Fruit fly (Drosophila melanogaster) whole organism, embryonic: ENCODE measurements around the gene Hsp22.

ENCODE experiments used
- CG10462 ChIP-seq: fragments of 200-800 bp; sonication (Bioruptor generic); optimal IDR thresholded peaks from 2 replicates; lab custom pipeline; 2016; ENCODE audit warnings: missing biosample characterization, missing genetic modification characterization
- CG10565 ChIP-seq: fragments of 200-800 bp; sonication (Bioruptor generic); optimal IDR thresholded peaks from 3 replicates; lab custom pipeline; 2016; ENCODE audit warnings: missing biosample characterization, mild to moderate bottlenecking, missing genetic modification characterization
- CG10959 ChIP-seq: fragments of 200-800 bp; sonication (Bioruptor generic); IDR thresholded peaks from 2 replicates; pipeline ENCODE4 v1.3.6; 2022; ENCODE audit warnings: missing biosample characterization, missing genetic modification characterization
- CG11247 ChIP-seq: fragments of 200-800 bp; sonication (Bioruptor generic); IDR thresholded peaks from 2 replicates; pipeline ENCODE4 v1.3.6; 2022; ENCODE audit warnings: missing biosample characterization, missing genetic modification characterization
- CG12071 ChIP-seq: fragments of 200-800 bp; sonication (Bioruptor generic); optimal IDR thresholded peaks from 3 replicates; lab custom pipeline; 2018; ENCODE audit warnings: missing biosample characterization, mild to moderate bottlenecking, missing genetic modification characterization
- CG12299 ChIP-seq: fragments of 200-800 bp; sonication (Bioruptor generic); optimal IDR thresholded peaks from 2 replicates; lab custom pipeline; 2018; ENCODE audit warnings: missing biosample characterization, mild to moderate bottlenecking, missing genetic modification characterization
- CG18599 ChIP-seq: fragments of 200-800 bp; sonication (Bioruptor generic); optimal IDR thresholded peaks from 3 replicates; lab custom pipeline; 2017; ENCODE audit warnings: missing biosample characterization, missing genetic modification characterization, mild to moderate bottlenecking, moderate library complexity, missing genetic modification reagents
- CG33213 ChIP-seq: fragments of 200-800 bp; sonication (Bioruptor generic); optimal IDR thresholded peaks from 3 replicates; lab custom pipeline; 2016; ENCODE audit warnings: missing biosample characterization, missing genetic modification characterization
- CG42726 ChIP-seq: fragments of 200-800 bp; sonication (Bioruptor generic); IDR thresholded peaks from 2 replicates; pipeline ENCODE4 v1.3.6; 2022; ENCODE audit warnings: missing biosample characterization, missing genetic modification characterization; ENCODE audit not compliant: partially characterized antibody
- CG4282 ChIP-seq: fragments of 200-800 bp; sonication (Bioruptor generic); optimal IDR thresholded peaks from 2 replicates; lab custom pipeline; 2016; ENCODE audit warnings: missing biosample characterization, missing genetic modification characterization
- CG4707 ChIP-seq: fragments of 200-800 bp; sonication (Bioruptor generic); optimal IDR thresholded peaks from 2 replicates; lab custom pipeline; 2018; ENCODE audit warnings: missing biosample characterization, mild to moderate bottlenecking, missing genetic modification characterization, moderate library complexity
- CG5245 ChIP-seq: fragments of 200-800 bp; sonication (Bioruptor generic); optimal IDR thresholded peaks from 3 replicates; lab custom pipeline; 2016; ENCODE audit warnings: missing biosample characterization, missing genetic modification characterization
- CG7987 ChIP-seq: fragments of 200-800 bp; sonication (Bioruptor generic); optimal IDR thresholded peaks from 2 replicates; lab custom pipeline; 2018; ENCODE audit warnings: missing biosample characterization, mild to moderate bottlenecking, missing genetic modification characterization, moderate library complexity
- CG8290 ChIP-seq, 3 experiments: fragments of 200-800 bp; sonication (Bioruptor generic); optimal IDR thresholded peaks; 2 replicates each; lab custom pipeline; 2016 to 2019; ENCODE audit warnings: missing biosample characterization in 3 of 3, missing genetic modification characterization in 3 of 3, mild to moderate bottlenecking in 2 of 3, moderate library complexity in 1 of 3
- CG8478 ChIP-seq: fragments of >200 bp; optimal IDR thresholded peaks from 2 replicates; lab custom pipeline; 2018
- D ChIP-seq, 2 experiments: fragments of 200-800 bp in 1 of 2; fragments of >200 bp in 1 of 2; sonication (Bioruptor generic) in 1 of 2; optimal IDR thresholded peaks; 2 replicates in 1 of 2; 3 replicates in 1 of 2; lab custom pipeline; 2017; ENCODE audit warnings: mild to moderate bottlenecking in 1 of 2, missing biosample characterization in 1 of 2, missing genetic modification characterization in 1 of 2, missing genetic modification reagents in 1 of 2
- Deaf1 ChIP-seq: fragments of 200-800 bp; optimal IDR thresholded peaks from 3 replicates; lab custom pipeline; 2019; ENCODE audit warnings: missing biosample characterization, mild to moderate bottlenecking, missing genetic modification characterization, moderate library complexity
- E2f1 ChIP-seq: fragments of 200-800 bp; sonication (Bioruptor generic); IDR thresholded peaks from 2 replicates; pipeline ENCODE4 v1.3.6; 2022; ENCODE audit warnings: missing biosample characterization, missing genetic modification characterization
- H15 ChIP-seq: fragments of 200-800 bp; sonication (Bioruptor generic); IDR thresholded peaks from 3 replicates; pipeline ENCODE4 v1.3.6; 2022; ENCODE audit warnings: missing biosample characterization, missing genetic modification characterization
- Hsf ChIP-seq: fragments of 200-800 bp; sonication (Bioruptor generic); optimal IDR thresholded peaks from 3 replicates; lab custom pipeline; 2016; ENCODE audit warnings: missing biosample characterization, missing genetic modification characterization
- Lhr ChIP-seq: fragments of 200-800 bp; sonication (Bioruptor generic); optimal IDR thresholded peaks from 3 replicates; lab custom pipeline; 2017; ENCODE audit warnings: mild to moderate bottlenecking, missing biosample characterization, missing genetic modification reagents, missing genetic modification characterization
- MTF-1 ChIP-seq: fragments of 200-800 bp; sonication (Bioruptor generic); optimal IDR thresholded peaks from 2 replicates; lab custom pipeline; 2018; ENCODE audit warnings: missing biosample characterization, mild to moderate bottlenecking, missing genetic modification characterization, borderline replicate concordance
- Meics ChIP-seq: fragments of 200-800 bp; sonication (Bioruptor generic); optimal IDR thresholded peaks from 2 replicates; lab custom pipeline; 2017; ENCODE audit warnings: missing biosample characterization, mild to moderate bottlenecking, missing genetic modification characterization
- NC2α ChIP-seq: fragments of 200-800 bp; sonication (Bioruptor generic); optimal IDR thresholded peaks from 2 replicates; lab custom pipeline; 2016; ENCODE audit warnings: missing biosample characterization, missing genetic modification characterization
- Nf-YB ChIP-seq: fragments of 200-800 bp; sonication (Bioruptor generic); optimal IDR thresholded peaks from 3 replicates; lab custom pipeline; 2019; ENCODE audit warnings: missing biosample characterization, mild to moderate bottlenecking, missing genetic modification characterization, moderate library complexity
- Ptx1 ChIP-seq: fragments of 200-800 bp; sonication (Bioruptor generic); IDR thresholded peaks from 2 replicates; pipeline ENCODE4 v1.3.6; 2022; ENCODE audit warnings: missing biosample characterization, missing genetic modification characterization
- Rx ChIP-seq: fragments of 200-800 bp; sonication (Bioruptor generic); IDR thresholded peaks from 2 replicates; pipeline ENCODE4 v1.3.6; 2022; ENCODE audit warnings: missing biosample characterization, missing genetic modification characterization
- Scr ChIP-seq: fragments of 200-800 bp; sonication (Bioruptor generic); IDR thresholded peaks from 2 replicates; pipeline ENCODE4 v1.3.6; 2022; ENCODE audit warnings: missing biosample characterization, missing genetic modification characterization; ENCODE audit not compliant: partially characterized antibody
- Spps ChIP-seq: fragments of 200-800 bp; sonication (Bioruptor generic); optimal IDR thresholded peaks from 2 replicates; lab custom pipeline; 2018; ENCODE audit warnings: missing biosample characterization, mild to moderate bottlenecking, missing genetic modification characterization
- YL-1 ChIP-seq: fragments of 200-800 bp; sonication (Bioruptor generic); optimal IDR thresholded peaks from 3 replicates; lab custom pipeline; 2017; ENCODE audit warnings: missing biosample characterization, mild to moderate bottlenecking, missing genetic modification characterization
- dm ChIP-seq: fragments of 200-800 bp; sonication (Bioruptor generic); optimal IDR thresholded peaks from 3 replicates; lab custom pipeline; 2016; ENCODE audit warnings: missing biosample characterization, missing genetic modification characterization
- dmrt11E ChIP-seq: fragments of 200-800 bp; sonication (Bioruptor generic); optimal IDR thresholded peaks from 3 replicates; lab custom pipeline; 2018; ENCODE audit warnings: missing biosample characterization, mild to moderate bottlenecking, missing genetic modification characterization, moderate library complexity
- fd102C ChIP-seq: fragments of 200-800 bp; sonication (Bioruptor generic); optimal IDR thresholded peaks from 2 replicates; lab custom pipeline; 2018; ENCODE audit warnings: missing biosample characterization, mild to moderate bottlenecking, missing genetic modification characterization, moderate library complexity
- fd64A ChIP-seq: fragments of 200-800 bp; sonication (Bioruptor generic); optimal IDR thresholded peaks from 3 replicates; lab custom pipeline; 2018; ENCODE audit warnings: missing biosample characterization, mild to moderate bottlenecking, missing genetic modification characterization
- ftz-f1 ChIP-seq: fragments of 200-800 bp; sonication (Bioruptor generic); optimal IDR thresholded peaks from 2 replicates; lab custom pipeline; 2016; ENCODE audit warnings: missing biosample characterization, missing genetic modification characterization
- gfzf ChIP-seq: fragments of 200-800 bp; sonication (Bioruptor generic); optimal IDR thresholded peaks from 2 replicates; lab custom pipeline; 2016; ENCODE audit warnings: missing biosample characterization, mild to moderate bottlenecking, missing genetic modification characterization, moderate library complexity
- gsb ChIP-seq: fragments of 200-800 bp; sonication (Bioruptor generic); IDR thresholded peaks from 2 replicates; pipeline ENCODE4 v1.3.6; 2022; ENCODE audit warnings: missing biosample characterization, missing genetic modification characterization
- hbn ChIP-seq: fragments of 200-800 bp; sonication (Bioruptor generic); IDR thresholded peaks from 2 replicates; pipeline ENCODE4 v1.3.6; 2022; ENCODE audit warnings: missing biosample characterization, missing genetic modification characterization; ENCODE audit not compliant: partially characterized antibody
- jing ChIP-seq: fragments of 200-800 bp; sonication (Bioruptor generic); optimal IDR thresholded peaks from 2 replicates; lab custom pipeline; 2018; ENCODE audit warnings: missing biosample characterization, mild to moderate bottlenecking, missing genetic modification characterization
- kah ChIP-seq: fragments of 200-800 bp; sonication (Bioruptor generic); optimal IDR thresholded peaks from 2 replicates; lab custom pipeline; 2018; ENCODE audit warnings: missing biosample characterization, mild to moderate bottlenecking, missing genetic modification characterization
- luna ChIP-seq: fragments of 200-800 bp; sonication (Bioruptor generic); optimal IDR thresholded peaks from 2 replicates; lab custom pipeline; 2016; ENCODE audit warnings: missing biosample characterization, missing genetic modification characterization
- pzg ChIP-seq: fragments of 200-800 bp; sonication (Bioruptor generic); optimal IDR thresholded peaks from 3 replicates; lab custom pipeline; 2018; ENCODE audit warnings: missing biosample characterization, mild to moderate bottlenecking, missing genetic modification characterization, moderate library complexity
- ro ChIP-seq: fragments of 200-800 bp; sonication (Bioruptor generic); IDR thresholded peaks from 2 replicates; pipeline ENCODE4 v1.3.6; 2022; ENCODE audit warnings: missing biosample characterization, missing genetic modification characterization
- sens ChIP-seq: fragments of 200-800 bp; sonication (Bioruptor generic); peaks from one replicate; lab custom pipeline; 2016; ENCODE audit warnings: missing biosample characterization, missing genetic modification characterization
- so ChIP-seq: fragments of 200-800 bp; sonication (Bioruptor generic); IDR thresholded peaks from 3 replicates; pipeline ENCODE4 v1.3.6; 2022; ENCODE audit warnings: missing biosample characterization, missing genetic modification characterization
- tin ChIP-seq: fragments of 200-800 bp; sonication (Bioruptor generic); optimal IDR thresholded peaks from 3 replicates; lab custom pipeline; 2016; ENCODE audit warnings: missing biosample characterization, missing genetic modification characterization
- trh ChIP-seq: fragments of 200-800 bp; sonication (Bioruptor generic); optimal IDR thresholded peaks from 2 replicates; lab custom pipeline; 2016; ENCODE audit warnings: missing biosample characterization, missing genetic modification characterization
- wek ChIP-seq: fragments of 200-800 bp; sonication (Bioruptor generic); optimal IDR thresholded peaks from 3 replicates; lab custom pipeline; 2018; ENCODE audit warnings: missing biosample characterization, mild to moderate bottlenecking, missing genetic modification characterization, moderate library complexity

The Hsp22 gene

dm6 chr3L:9410754-9411423, 38.2 kb downstream of the Hsp22 start, which contains the start of the genes CG4022 and Cpsf5 (continued):
- TF ChIP-seq jing (GFP tag; lab: Kevin White, UChicago) (peak; percentile 12), CG33213 (GFP tag; lab: Kevin White, UChicago) (peak; percentile 52), Lhr (GFP tag; lab: Kevin White, UChicago) (peak; percentile 80), Nf-YB (GFP tag; lab: Kevin White, UChicago) (peak; percentile 70), Scr (GFP tag; lab: Robert Waterston, UW) (peak; percentile 41; the same call in 1 of the 2 replicates), gfzf (GFP tag; lab: Kevin White, UChicago) (peak; percentile 71), Deaf1 (peak; percentile 60), Ptx1 (GFP tag; lab: Robert Waterston, UW) (peak; percentile 84), CG8290 (GFP tag; optimal IDR thresholded peaks at IDR 0.05; lab: Kevin White, UChicago) (peak; percentile 80), CG8290 (tag; optimal IDR thresholded peaks at IDR 0.05; lab: Kevin White, UChicago) (peak; percentile 31 to 35), H15 (GFP tag; lab: Robert Waterston, UW) (peak; percentile 69; the same call in 2 of the 3 replicates), YL-1 (peak; percentile 88), dmrt11E (tag; lab: Kevin White, UChicago) (peak; percentile 86), CG10462 (GFP tag; lab: Kevin White, UChicago) (peak; percentile 67), CG42726 (GFP tag; lab: Robert Waterston, UW) (no peak), CG5245 (GFP tag; lab: Kevin White, UChicago) (peak; percentile 65), ro (GFP tag; lab: Robert Waterston, UW) (no peak), Meics (GFP tag; lab: Kevin White, UChicago) (peak; percentile 78), fd102C (GFP tag; lab: Kevin White, UChicago) (no peak), tin (GFP tag; lab: Kevin White, UChicago) (peak; percentile 81), CG11247 (GFP tag; lab: Robert Waterston, UW) (peak; percentile 70), CG7987 (GFP tag; lab: Kevin White, UChicago) (no peak), CG4282 (no peak), gsb (GFP tag; lab: Robert Waterston, UW) (peak; percentile 39; the same call in 1 of the 2 replicates), luna (GFP tag; lab: Kevin White, UChicago) (no peak), fd64A (GFP tag; lab: Kevin White, UChicago) (no peak), trh (GFP tag; lab: Kevin White, UChicago) (peak; percentile 65), hbn (GFP tag; lab: Robert Waterston, UW) (no peak), CG4707 (peak; percentile 23), sens (GFP tag; lab: Kevin White, UChicago) (peak; percentile 92), MTF-1 (GFP tag; lab: Kevin White, UChicago) (no peak), wek (no peak), ftz-f1 (GFP tag; lab: Kevin White, UChicago) (no peak), CG10565 (GFP tag; lab: Kevin White, UChicago) (no peak), NC2α (no peak), CG8478 (lab: Kevin White, UChicago) (no peak), so (GFP tag; lab: Robert Waterston, UW) (peak; percentile 85; the same call in 2 of the 3 replicates), Hsf (GFP tag; lab: Kevin White, UChicago) (peak; percentile 85), CG18599 (peak; percentile 88), kah (GFP tag; lab: Kevin White, UChicago) (peak; percentile 22), D (optimal IDR thresholded peaks at IDR 0.05; lab: Kevin White, UChicago) (no peak), D (GFP tag; optimal IDR thresholded peaks at IDR 0.05; lab: Kevin White, UChicago) (peak; percentile 75), Rx (GFP tag; lab: Robert Waterston, UW) (peak; percentile 38; the same call in 1 of the 2 replicates), E2f1 (peak; percentile 79), Spps (tag; lab: Kevin White, UChicago) (peak; percentile 67), dm (peak; percentile 30), CG12071 (GFP tag; lab: Kevin White, UChicago) (peak; percentile 27), CG10959 (GFP tag; lab: Robert Waterston, UW) (peak; percentile 70), CG12299 (tag; lab: Kevin White, UChicago) (peak; percentile 84), pzg (GFP tag; lab: Kevin White, UChicago) (peak; percentile 82)
